Fruit fly (Drosophila melanogaster): ENCODE data around the gene erm.

erm gene

dm6 chr2L:1986343-1987280 is 16.4 kb upstream of the erm start:
- TF ChIP-seq noc (tag; optimal IDR thresholded peaks at IDR 0.05) = peak; percentile 82

- no peak for TF ChIP-seq noc (tag; optimal IDR thresholded peaks at IDR 0.05)
These were observed 11.7 kb upstream of the erm start, which contains the start of gene CG7289 for dm6 chr2L:1981726-1982367. CG7289 (plus strand) TSS chr2L:1982217.

- no peak for TF ChIP-seq noc (tag; optimal IDR thresholded peaks at IDR 0.05)
These were observed 10.7 kb upstream of the erm start, which contains the start of the genes CG15356 and CG15362 for dm6 chr2L:1980708-1981339. CG15356 (minus strand) TSS chr2L:1980755. CG15362 (plus strand) TSS chr2L:1981176.

dm6 chr2L:1979196-1979818 is 9.1 kb upstream of the erm start:
- TF ChIP-seq noc (tag; optimal IDR thresholded peaks at IDR 0.05) = no peak

dm6 chr2L:1975473-1975872 is 5.3 kb upstream of the erm start:
- no peak for TF ChIP-seq noc (tag; optimal IDR thresholded peaks at IDR 0.05)

dm6 chr2L:1973957-1974356 is 3.8 kb upstream of the erm start, which contains the start of gene Der-1:
Der-1 (plus strand) TSS chr2L:1973957.
- TF ChIP-seq noc (tag; optimal IDR thresholded peaks at IDR 0.05) = no peak

- no peak for TF ChIP-seq noc (tag; optimal IDR thresholded peaks at IDR 0.05)
These were observed 2.4 kb upstream of the erm start for dm6 chr2L:1972450-1973119.

dm6 chr2L:1967861-1968260 is 2.3 kb downstream of the erm start:
- no peak for TF ChIP-seq noc (tag; optimal IDR thresholded peaks at IDR 0.05)

- TF ChIP-seq noc (tag; optimal IDR thresholded peaks at IDR 0.05) = no peak
These were observed 2.9 kb downstream of the erm start for dm6 chr2L:1967301-1967700.

- no peak for TF ChIP-seq noc (tag; optimal IDR thresholded peaks at IDR 0.05)
These were observed 8.1 kb downstream of the erm start for dm6 chr2L:1961932-1962496.

dm6 chr2L:1960056-1960455 is 10.1 kb downstream of the erm start:
- no peak for TF ChIP-seq noc (tag; optimal IDR thresholded peaks at IDR 0.05)

- no peak for TF ChIP-seq noc (tag; optimal IDR thresholded peaks at IDR 0.05)
These were observed 10.7 kb downstream of the erm start for dm6 chr2L:1959420-1959819.

- TF ChIP-seq noc (tag; optimal IDR thresholded peaks at IDR 0.05) = no peak
These were observed 15.6 kb downstream of the erm start for dm6 chr2L:1954541-1954940.

dm6 chr2L:1947959-1948358 is 22.2 kb downstream of the erm start:
- TF ChIP-seq noc (tag; optimal IDR thresholded peaks at IDR 0.05) = no peak

- TF ChIP-seq noc (tag; optimal IDR thresholded peaks at IDR 0.05) = no peak
These were observed 23.5 kb downstream of the erm start, which contains the start of gene CG33673 for dm6 chr2L:1946628-1947027. CG33673 (minus strand) TSS chr2L:1946728.
